Fruit fly (Drosophila melanogaster) Kc167 (cell line): ENCODE measurements around the gene CG15771.

Source experiments
- Myc ChIP-seq: fragments of >200 bp; optimal IDR thresholded peaks from 2 replicates; lab custom pipeline; 2017; ENCODE audit warnings: missing external identifiers
- Sin3A ChIP-seq: fragments of >200 bp; optimal IDR thresholded peaks from 2 replicates; lab custom pipeline; 2018; ENCODE audit warnings: missing external identifiers
- h ChIP-seq: fragments of >200 bp; optimal IDR thresholded peaks from 3 replicates; lab custom pipeline; 2018; ENCODE audit warnings: missing external identifiers
- insv ChIP-seq: fragments of >200 bp; optimal IDR thresholded peaks from 3 replicates; lab custom pipeline; 2018; ENCODE audit warnings: missing external identifiers
- psq ChIP-seq: fragments of >200 bp; optimal IDR thresholded peaks from 2 replicates; lab custom pipeline; 2017; ENCODE audit warnings: missing external identifiers
- ttk ChIP-seq: sonication (Bioruptor generic); optimal IDR thresholded peaks from 2 replicates; lab custom pipeline; 2017; ENCODE audit warnings: missing external identifiers

The CG15771 gene

dm6 chrX:5752838-5753237 lies 2.5 kb upstream of the CG15771 start:
- no peak for TF ChIP-seq insv (lab: Kevin White, UChicago)
- no peak for TF ChIP-seq Myc
- no peak for TF ChIP-seq ttk (lab: Kevin White, UChicago)
- TF ChIP-seq Sin3A (lab: Kevin White, UChicago): no peak
- TF ChIP-seq psq (lab: Kevin White, UChicago): no peak
- no peak for TF ChIP-seq h (lab: Kevin White, UChicago)

dm6 chrX:5756146-5756545 lies 772 bp downstream of the CG15771 start:
- TF ChIP-seq psq (lab: Kevin White, UChicago): no peak
- no peak for TF ChIP-seq insv (lab: Kevin White, UChicago)
- TF ChIP-seq ttk (lab: Kevin White, UChicago): no peak
- TF ChIP-seq Sin3A (lab: Kevin White, UChicago): no peak
- no peak for TF ChIP-seq h (lab: Kevin White, UChicago)
- TF ChIP-seq Myc: no peak

- TF ChIP-seq psq (lab: Kevin White, UChicago): no peak
- no peak for TF ChIP-seq h (lab: Kevin White, UChicago)
These were observed 8.1 kb downstream of the CG15771 start for dm6 chrX:5763443-5764000.

- no peak for TF ChIP-seq Myc
- TF ChIP-seq ttk (lab: Kevin White, UChicago): no peak
- TF ChIP-seq psq (lab: Kevin White, UChicago): no peak
- no peak for TF ChIP-seq Sin3A (lab: Kevin White, UChicago)
- no peak for TF ChIP-seq insv (lab: Kevin White, UChicago)
- TF ChIP-seq h (lab: Kevin White, UChicago): no peak
These were observed 8.9 kb downstream of the CG15771 start, which contains the start of the genes MAPk-Ak2 and CG42699 for dm6 chrX:5764001-5764892. MAPk-Ak2 (minus strand) TSS chrX:5764203. CG42699 (plus strand) TSS chrX:5764553.

- TF ChIP-seq h (lab: Kevin White, UChicago): no peak
- TF ChIP-seq Myc: no peak
- no peak for TF ChIP-seq insv (lab: Kevin White, UChicago)
- TF ChIP-seq Sin3A (lab: Kevin White, UChicago): no peak
- no peak for TF ChIP-seq psq (lab: Kevin White, UChicago)
- TF ChIP-seq ttk (lab: Kevin White, UChicago): no peak
These were observed 11.4 kb downstream of the CG15771 start for dm6 chrX:5766732-5767131.

dm6 chrX:5768602-5769251 lies 13.4 kb downstream of the CG15771 start:
- TF ChIP-seq Myc (no peak), h (lab: Kevin White, UChicago) (no peak), Sin3A (lab: Kevin White, UChicago) (no peak), insv (lab: Kevin White, UChicago) (no peak), ttk (lab: Kevin White, UChicago) (no peak), psq (lab: Kevin White, UChicago) (no peak)

dm6 chrX:5770730-5771181 lies 15.4 kb downstream of the CG15771 start, which contains the start of gene CG3097:
CG3097 (minus strand) TSS chrX:5770780.
- TF ChIP-seq h (lab: Kevin White, UChicago) (no peak), psq (lab: Kevin White, UChicago) (no peak), insv (lab: Kevin White, UChicago) (no peak), ttk (lab: Kevin White, UChicago) (no peak), Sin3A (lab: Kevin White, UChicago) (no peak), Myc (no peak)

dm6 chrX:5772409-5772808 lies 17.0 kb downstream of the CG15771 start:
- TF ChIP-seq h (lab: Kevin White, UChicago) (no peak), Myc (no peak), psq (lab: Kevin White, UChicago) (no peak), ttk (lab: Kevin White, UChicago) (no peak), Sin3A (lab: Kevin White, UChicago) (no peak), insv (lab: Kevin White, UChicago) (no peak)

- TF ChIP-seq Sin3A (lab: Kevin White, UChicago) (no peak), h (lab: Kevin White, UChicago) (no peak), ttk (lab: Kevin White, UChicago) (no peak), insv (lab: Kevin White, UChicago) (no peak), Myc (no peak), psq (lab: Kevin White, UChicago) (no peak)
These were observed 21.2 kb downstream of the CG15771 start, which contains the start of gene CG42264 for dm6 chrX:5776547-5776946. CG42264 (minus strand) TSS chrX:5776647.

dm6 chrX:5781520-5781919 lies 26.1 kb downstream of the CG15771 start, which contains the start of gene CG3108:
CG3108 (minus strand) TSS chrX:5781620.
- TF ChIP-seq h (lab: Kevin White, UChicago): no peak
- no peak for TF ChIP-seq insv (lab: Kevin White, UChicago)
- TF ChIP-seq ttk (lab: Kevin White, UChicago): no peak
- TF ChIP-seq psq (lab: Kevin White, UChicago): no peak
- TF ChIP-seq Sin3A (lab: Kevin White, UChicago): no peak
- TF ChIP-seq Myc: no peak
